Worm (Caenorhabditis elegans) whole organism, L2 larva: ENCODE data around the gene rpl-12.

ENCODE experiments used
- C34F6.9 ChIP-seq: fragments of 150-350 bp; optimal IDR thresholded peaks from 2 replicates; lab custom pipeline; 2014; ENCODE audit warnings: missing biosample characterization, missing genetic modification characterization
- F13H6.1 ChIP-seq: sonication (generic microtip); optimal IDR thresholded peaks from 2 replicates; lab custom pipeline; 2016; ENCODE audit warnings: missing genetic modification characterization, missing compliant biosample characterization
- ZK546.5 ChIP-seq: sonication (generic microtip); optimal IDR thresholded peaks from 2 replicates; lab custom pipeline; 2017; ENCODE audit warnings: missing biosample characterization, missing genetic modification characterization
- alr-1 ChIP-seq: fragments of 150-350 bp; optimal IDR thresholded peaks from 2 replicates; lab custom pipeline; 2014; ENCODE audit warnings: missing biosample characterization, missing genetic modification characterization
- aly-2 ChIP-seq: fragments of 150-350 bp; optimal IDR thresholded peaks from 2 replicates; lab custom pipeline; 2014; ENCODE audit warnings: missing biosample characterization, missing genetic modification characterization
- ceh-16 ChIP-seq: fragments of 150-350 bp; optimal IDR thresholded peaks from 2 replicates; lab custom pipeline; 2014; ENCODE audit warnings: missing biosample characterization, missing genetic modification characterization
- ceh-82 ChIP-seq: fragments of 150-350 bp; optimal IDR thresholded peaks from 2 replicates; lab custom pipeline; 2014; ENCODE audit warnings: missing biosample characterization, missing genetic modification characterization
- crh-2 ChIP-seq: sonication (generic microtip); optimal IDR thresholded peaks from 2 replicates; lab custom pipeline; 2017; ENCODE audit warnings: missing biosample characterization, missing genetic modification characterization
- dmd-4 ChIP-seq: sonication (generic microtip); optimal IDR thresholded peaks from 2 replicates; lab custom pipeline; 2017; ENCODE audit warnings: missing biosample characterization, missing genetic modification characterization
- egl-27 ChIP-seq: sonication (generic microtip); optimal IDR thresholded peaks from 3 replicates; lab custom pipeline; 2017; ENCODE audit warnings: missing biosample characterization, missing genetic modification reagents, missing genetic modification characterization
- gmeb-1 ChIP-seq: fragments of 150-350 bp; optimal IDR thresholded peaks from 2 replicates; lab custom pipeline; 2014; ENCODE audit warnings: missing biosample characterization, missing genetic modification characterization
- lin-11 ChIP-seq: fragments of 150-350 bp; sonication (generic microtip); optimal IDR thresholded peaks from 2 replicates; lab custom pipeline; 2014; ENCODE audit warnings: missing biosample characterization, missing genetic modification characterization, inconsistent platforms, mixed read lengths
- lin-13 ChIP-seq: fragments of 150-350 bp; optimal IDR thresholded peaks from 2 replicates; lab custom pipeline; 2014; ENCODE audit warnings: missing biosample characterization, missing genetic modification reagents, missing genetic modification characterization
- lin-39 ChIP-seq: fragments of 150-350 bp; optimal IDR thresholded peaks from 2 replicates; lab custom pipeline; 2014; ENCODE audit warnings: missing biosample characterization, missing genetic modification reagents, missing genetic modification characterization
- lsy-2 ChIP-seq, 2 experiments: fragments of 150-350 bp in 1 of 2; sonication (generic microtip) in 1 of 2; optimal IDR thresholded peaks; 2 replicates each; lab custom pipeline; 2014 to 2017; ENCODE audit warnings: missing biosample characterization in 2 of 2, missing genetic modification characterization in 2 of 2
- mab-5 ChIP-seq: fragments of 150-350 bp; optimal IDR thresholded peaks from 2 replicates; lab custom pipeline; 2014; ENCODE audit warnings: missing biosample characterization, missing genetic modification characterization
- mbf-1 ChIP-seq: sonication (generic microtip); optimal IDR thresholded peaks from 2 replicates; lab custom pipeline; 2017; ENCODE audit warnings: missing biosample characterization, missing genetic modification characterization
- mdl-1 ChIP-seq, 2 experiments: fragments of 150-350 bp in 1 of 2; sonication (generic microtip) in 1 of 2; optimal IDR thresholded peaks; 2 replicates each; lab custom pipeline; 2017; ENCODE audit warnings: missing biosample characterization in 2 of 2, missing genetic modification characterization in 2 of 2
- nhr-11 ChIP-seq: fragments of 150-350 bp; optimal IDR thresholded peaks from 2 replicates; lab custom pipeline; 2014; ENCODE audit warnings: missing biosample characterization, missing genetic modification characterization
- nhr-12 ChIP-seq: fragments of 150-350 bp; optimal IDR thresholded peaks from 2 replicates; lab custom pipeline; 2014; ENCODE audit warnings: missing biosample characterization, missing genetic modification characterization
- nhr-129 ChIP-seq: fragments of 150-350 bp; optimal IDR thresholded peaks from 2 replicates; lab custom pipeline; 2014; ENCODE audit warnings: missing biosample characterization, missing genetic modification characterization
- nhr-21 ChIP-seq: fragments of 150-350 bp; optimal IDR thresholded peaks from 2 replicates; lab custom pipeline; 2014; ENCODE audit warnings: missing biosample characterization, missing genetic modification characterization
- nhr-23 ChIP-seq: fragments of 150-350 bp; optimal IDR thresholded peaks from 2 replicates; lab custom pipeline; 2014; ENCODE audit warnings: missing biosample characterization, missing genetic modification reagents, missing genetic modification characterization
- nhr-237 ChIP-seq: fragments of 150-350 bp; optimal IDR thresholded peaks from 2 replicates; lab custom pipeline; 2014; ENCODE audit warnings: missing biosample characterization, missing genetic modification characterization
- nhr-6 ChIP-seq: fragments of 150-350 bp; optimal IDR thresholded peaks from 2 replicates; lab custom pipeline; 2014; ENCODE audit warnings: missing biosample characterization, missing genetic modification characterization
- peb-1 ChIP-seq: fragments of 150-350 bp; optimal IDR thresholded peaks from 2 replicates; lab custom pipeline; 2014; ENCODE audit warnings: missing biosample characterization, missing genetic modification characterization
- sem-4 ChIP-seq: fragments of 150-350 bp; optimal IDR thresholded peaks from 2 replicates; lab custom pipeline; 2014; ENCODE audit warnings: missing biosample characterization, missing genetic modification reagents, missing genetic modification characterization
- sma-9 ChIP-seq, 2 experiments: fragments of 150-350 bp in 1 of 2; sonication (generic microtip) in 1 of 2; optimal IDR thresholded peaks; 2 replicates each; lab custom pipeline; 2014 to 2016; ENCODE audit warnings: missing genetic modification characterization in 2 of 2, mild to moderate bottlenecking in 1 of 2, missing biosample characterization in 1 of 2, missing compliant biosample characterization in 1 of 2, missing genetic modification reagents in 1 of 2, moderate library complexity in 1 of 2
- snpc-4 ChIP-seq: fragments of 150-350 bp; optimal IDR thresholded peaks from 2 replicates; lab custom pipeline; 2014; ENCODE audit warnings: missing biosample characterization, missing genetic modification characterization
- unc-55 ChIP-seq: fragments of 150-350 bp; sonication (generic microtip); optimal IDR thresholded peaks from 3 replicates; lab custom pipeline; 2014; ENCODE audit warnings: missing biosample characterization, missing genetic modification reagents, missing genetic modification characterization
- unc-62 ChIP-seq: fragments of 150-350 bp; optimal IDR thresholded peaks from 2 replicates; lab custom pipeline; 2014; ENCODE audit warnings: missing biosample characterization, missing genetic modification reagents, missing genetic modification characterization
- zag-1 ChIP-seq: fragments of 150-350 bp; optimal IDR thresholded peaks from 2 replicates; lab custom pipeline; 2014; ENCODE audit warnings: missing biosample characterization, missing genetic modification characterization
- ztf-1 ChIP-seq: fragments of 200-800 bp; sonication (Bioruptor generic); conservative IDR thresholded peaks from 2 replicates; pipeline ENCODE4 v1.3.6; 2022; ENCODE audit warnings: missing genetic modification characterization, missing compliant biosample characterization
- ztf-4 ChIP-seq: fragments of 150-350 bp; optimal IDR thresholded peaks from 2 replicates; lab custom pipeline; 2014; ENCODE audit warnings: missing biosample characterization, missing genetic modification characterization

The rpl-12 gene

DNA sequence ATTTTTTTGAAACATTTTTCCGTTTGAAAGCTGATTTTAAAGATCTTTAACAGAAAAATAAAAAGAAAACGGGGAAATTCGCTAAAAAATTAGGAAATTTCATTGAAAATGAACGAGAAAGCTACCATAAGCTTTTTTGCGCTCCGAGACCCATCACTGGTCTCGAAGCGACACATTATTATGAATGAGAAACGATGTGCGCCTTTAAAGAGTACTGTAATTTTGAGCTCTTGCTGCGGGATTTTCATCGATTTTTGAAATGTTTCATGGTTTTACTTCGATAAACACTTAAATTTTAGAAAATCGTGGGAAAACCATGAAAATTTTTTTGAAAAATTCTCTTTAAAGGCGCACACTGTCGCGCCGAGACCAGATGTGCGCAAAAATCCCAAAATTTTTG, 49.8 kb upstream of the rpl-12 start:
- TF ChIP-seq mab-5 (tag; lab: Kevin White, UChicago): no peak
- no peak for TF ChIP-seq ceh-82 (tag; lab: Kevin White, UChicago)
- no peak for TF ChIP-seq crh-2
- no peak for TF ChIP-seq zag-1 (tag; lab: Kevin White, UChicago)
- TF ChIP-seq nhr-129 (tag; lab: Kevin White, UChicago): no peak
- no peak for TF ChIP-seq unc-55 (GFP tag; lab: Kevin White, UChicago)
- no peak for TF ChIP-seq nhr-6 (tag; lab: Kevin White, UChicago)
- no peak for TF ChIP-seq lin-39 (tag; lab: Kevin White, UChicago)
- no peak for TF ChIP-seq ZK546.5
- TF ChIP-seq ztf-4 (tag; lab: Kevin White, UChicago): no peak
- no peak for TF ChIP-seq nhr-23 (tag; lab: Kevin White, UChicago)
- TF ChIP-seq peb-1: no peak
- no peak for TF ChIP-seq mdl-1 (tag; optimal IDR thresholded peaks at IDR 0.05; lab: Kevin White, UChicago)
- no peak for TF ChIP-seq dmd-4 (tag; lab: Kevin White, UChicago)
- no peak for TF ChIP-seq snpc-4 (tag; lab: Kevin White, UChicago)

DNA sequence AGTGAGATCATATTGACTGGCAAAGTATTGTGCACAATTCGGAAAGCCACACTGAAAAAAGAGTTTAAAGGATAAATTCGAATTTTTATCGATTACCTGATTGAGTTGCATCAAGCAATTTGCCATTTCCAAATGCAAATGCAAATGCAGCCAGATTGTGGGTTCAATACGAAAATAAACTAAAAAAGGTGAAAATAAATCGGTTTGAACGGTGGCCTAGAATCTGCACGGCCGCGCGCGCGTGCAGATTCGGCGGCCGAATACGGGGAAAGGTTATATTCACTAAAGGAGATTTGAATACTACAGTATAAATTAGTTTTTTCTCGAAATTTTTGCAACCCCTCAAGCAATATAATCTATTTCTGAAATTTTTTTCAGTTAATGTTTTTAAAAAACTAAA, 48.9 kb upstream of the rpl-12 start, which contains the start of gene Y67H2A.10:
Y67H2A.10 (minus strand) TSS at position 184 of the 400 bp plus-strand sequence.
- TF ChIP-seq C34F6.9 (tag; lab: Kevin White, UChicago) (peak; percentile 49), alr-1 (tag; lab: Kevin White, UChicago) (no peak), lin-11 (tag; lab: Kevin White, UChicago) (no peak), nhr-129 (tag; lab: Kevin White, UChicago) (peak; percentile 13), mbf-1 (tag; lab: Kevin White, UChicago) (no peak), sem-4 (tag; lab: Kevin White, UChicago) (no peak), mdl-1 (tag; optimal IDR thresholded peaks at IDR 0.05; lab: Kevin White, UChicago) (no peak), F13H6.1 (no peak), ztf-4 (tag; lab: Kevin White, UChicago) (no peak), lin-39 (tag; lab: Kevin White, UChicago) (no peak), nhr-11 (tag; lab: Kevin White, UChicago) (no peak), crh-2 (no peak), nhr-12 (no peak), mab-5 (tag; lab: Kevin White, UChicago) (no peak), egl-27 (tag; lab: Kevin White, UChicago) (no peak), aly-2 (no peak), lin-13 (GFP tag; lab: Kevin White, UChicago) (no peak), ceh-16 (tag; lab: Kevin White, UChicago) (no peak), unc-55 (GFP tag; lab: Kevin White, UChicago) (peak; percentile 18), nhr-21 (tag; lab: Kevin White, UChicago) (no peak), sma-9 (GFP tag; optimal IDR thresholded peaks at IDR 0.05; lab: Kevin White, UChicago) (no peak), sma-9 (tag; optimal IDR thresholded peaks at IDR 0.05; lab: Kevin White, UChicago) (no peak), ztf-1 (no peak)

DNA sequence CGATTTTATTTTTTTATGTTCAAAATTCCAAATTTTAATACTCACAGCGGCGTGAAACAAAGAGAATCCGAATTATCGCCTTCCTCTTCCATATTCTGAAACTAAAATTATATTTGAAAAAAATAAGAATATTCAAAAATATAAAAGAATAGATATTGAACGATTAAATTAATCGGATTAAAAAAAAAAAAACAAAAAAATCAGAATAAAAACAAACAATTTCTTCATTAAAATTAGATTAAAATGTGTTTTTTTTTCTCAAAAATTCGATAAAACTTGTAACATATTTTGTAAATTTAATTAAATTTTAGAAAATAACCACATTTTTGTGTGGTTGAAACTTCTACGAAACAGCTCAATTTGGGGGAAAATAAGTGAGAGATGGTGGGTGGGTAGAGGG, 42.3 kb upstream of the rpl-12 start, which contains the start of gene cpsf-3:
cpsf-3 (minus strand) TSS at position 101 of the 400 bp plus-strand sequence.
- TF ChIP-seq unc-62 (GFP tag; lab: Kevin White, UChicago) (no peak), ceh-16 (tag; lab: Kevin White, UChicago) (no peak)

DNA sequence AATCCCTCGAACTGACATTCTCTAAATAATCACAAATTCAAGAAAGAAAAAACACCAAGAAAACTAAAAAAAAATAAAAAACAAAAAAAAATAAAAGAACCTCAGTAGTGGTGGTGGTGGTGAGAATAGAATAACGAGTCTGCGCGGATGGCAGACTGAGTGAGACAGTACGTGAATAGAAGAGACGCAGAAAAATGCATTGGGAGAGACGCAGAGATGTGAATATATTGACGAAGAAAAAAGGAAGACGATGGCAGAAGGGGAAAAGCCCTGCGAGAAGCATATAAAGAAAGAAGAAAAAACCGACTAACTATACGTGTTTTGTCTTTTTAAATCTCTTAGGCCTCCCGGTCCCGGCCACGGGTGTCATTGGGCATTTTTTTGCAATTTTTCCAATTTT, 32.0 kb upstream of the rpl-12 start, which contains the start of gene unc-26:
unc-26 (minus strand) TSS at position 23 of the 400 bp plus-strand sequence.
- TF ChIP-seq nhr-129 (tag; lab: Kevin White, UChicago) (peak; percentile 59), gmeb-1 (tag; lab: Kevin White, UChicago) (no peak), mab-5 (tag; lab: Kevin White, UChicago) (peak; percentile 35), nhr-237 (no peak), lsy-2 (tag; optimal IDR thresholded peaks at IDR 0.05; lab: Kevin White, UChicago) (peak in 1 of 2 experiments; percentile 60), mdl-1 (tag; optimal IDR thresholded peaks at IDR 0.05; lab: Kevin White, UChicago) (no peak), snpc-4 (tag; lab: Kevin White, UChicago) (no peak), F13H6.1 (peak; percentile 10), zag-1 (tag; lab: Kevin White, UChicago) (peak; percentile 31), unc-55 (GFP tag; lab: Kevin White, UChicago) (peak; percentile 82), C34F6.9 (tag; lab: Kevin White, UChicago) (peak; percentile 40)
- TF ChIP-seq, all 48 proteins: peak for 7
